Worm (Caenorhabditis elegans): ENCODE data around the gene clec-2.

ce11 chrII:3068646-3069045 lies 45.4 kb upstream of the clec-2 start:
- TF ChIP-seq W03F9.2 (tag; optimal IDR thresholded peaks at IDR 0.05) (no peak), him-1 (tag; optimal IDR thresholded peaks at IDR 0.05) (no peak), dao-5 (tag; optimal IDR thresholded peaks at IDR 0.05) (no peak)
